Worm (Caenorhabditis elegans) whole organism, L4 larva: ENCODE results near the gene F26D2.10.
A peak's percentile ranks its signal among the peaks of the same experiment; 100 is the strongest.

Experiments used
- D1046.2 ChIP-seq: fragments of 200-800 bp; sonication (Bioruptor generic); IDR thresholded peaks from 2 replicates; pipeline ENCODE4 v1.3.6; 2022; ENCODE audit warnings: missing genetic modification characterization, missing compliant biosample characterization
- F26F4.8 ChIP-seq: fragments of 200-800 bp; sonication (Bioruptor generic); conservative IDR thresholded peaks from 2 replicates; pipeline ENCODE4 v1.3.6; 2022; ENCODE audit warnings: missing genetic modification characterization, missing compliant biosample characterization
- F49E8.2 ChIP-seq: sonication (generic microtip); optimal IDR thresholded peaks from 2 replicates; lab custom pipeline; 2016; ENCODE audit warnings: missing compliant biosample characterization, mild to moderate bottlenecking, missing genetic modification characterization, borderline replicate concordance
- T26A8.4 ChIP-seq: fragments of 200-800 bp; sonication (Bioruptor generic); IDR thresholded peaks from 2 replicates; pipeline ENCODE4 v1.3.6; 2022; ENCODE audit warnings: missing genetic modification characterization, missing compliant biosample characterization
- ZK546.5 ChIP-seq, 2 experiments: sonication (generic microtip); optimal IDR thresholded peaks; 2 replicates each; lab custom pipeline; 2017; ENCODE audit warnings: missing biosample characterization in 2 of 2, missing genetic modification characterization in 2 of 2
- aha-1 ChIP-seq: fragments of 150-350 bp; peaks from one replicate; lab custom pipeline; 2014; ENCODE audit warnings: missing biosample characterization, missing genetic modification characterization
- aly-2 ChIP-seq: sonication (generic microtip); optimal IDR thresholded peaks from 2 replicates; lab custom pipeline; 2018; ENCODE audit warnings: missing biosample characterization, missing genetic modification characterization
- ama-1 ChIP-seq: fragments of 150-350 bp; optimal IDR thresholded peaks from 2 replicates; lab custom pipeline; 2014; ENCODE audit warnings: inconsistent platforms, mixed read lengths
- arid-1 ChIP-seq: fragments of 200-800 bp; sonication (Bioruptor generic); conservative IDR thresholded peaks from 2 replicates; pipeline ENCODE4 v1.3.6; 2022; ENCODE audit warnings: missing genetic modification reagents, missing genetic modification characterization, missing compliant biosample characterization
- attf-4 ChIP-seq: sonication (generic microtip); optimal IDR thresholded peaks from 3 replicates; lab custom pipeline; 2017; ENCODE audit warnings: missing biosample characterization, missing genetic modification characterization
- ceh-20 ChIP-seq: fragments of 200-800 bp; sonication (Bioruptor generic); IDR thresholded peaks from 2 replicates; pipeline ENCODE4 v1.3.6; 2022; ENCODE audit warnings: missing genetic modification reagents, missing genetic modification characterization, missing compliant biosample characterization
- ceh-28 ChIP-seq: fragments of 150-350 bp; optimal IDR thresholded peaks from 2 replicates; lab custom pipeline; 2014; ENCODE audit warnings: missing biosample characterization, missing genetic modification reagents, missing genetic modification characterization
- ces-1 ChIP-seq: fragments of 150-350 bp; sonication (generic microtip); optimal IDR thresholded peaks from 4 replicates; lab custom pipeline; 2014; ENCODE audit warnings: missing biosample characterization, missing genetic modification reagents, missing genetic modification characterization
- cey-2 ChIP-seq: sonication (generic microtip); optimal IDR thresholded peaks from 3 replicates; lab custom pipeline; 2017; ENCODE audit warnings: missing genetic modification characterization, mild to moderate bottlenecking, missing compliant biosample characterization, antibody characterized with exemption, borderline replicate concordance; ENCODE audit not compliant: insufficient read depth
- daf-19 ChIP-seq: fragments of 200-800 bp; sonication (Bioruptor generic); conservative IDR thresholded peaks from 2 replicates; pipeline ENCODE4 v1.3.6; 2022; ENCODE audit warnings: missing genetic modification characterization, missing compliant biosample characterization
- dmd-6 ChIP-seq: fragments of 200-800 bp; sonication (Bioruptor generic); IDR thresholded peaks from 2 replicates; pipeline ENCODE4 v1.3.6; 2022; ENCODE audit warnings: missing genetic modification reagents, missing genetic modification characterization, missing compliant biosample characterization
- dmd-9 ChIP-seq: fragments of 200-800 bp; sonication (Bioruptor generic); IDR thresholded peaks from 2 replicates; pipeline ENCODE4 v1.3.6; 2022; ENCODE audit warnings: missing genetic modification reagents, missing genetic modification characterization, missing compliant biosample characterization
- egl-27 ChIP-seq: sonication (generic microtip); optimal IDR thresholded peaks from 3 replicates; lab custom pipeline; 2017; ENCODE audit warnings: missing biosample characterization, missing genetic modification reagents, missing genetic modification characterization
- egl-43 ChIP-seq: fragments of 200-800 bp; sonication (Bioruptor generic); IDR thresholded peaks from 2 replicates; pipeline ENCODE4 v1.3.6; 2022; ENCODE audit warnings: missing genetic modification reagents, missing genetic modification characterization, missing compliant biosample characterization
- fkh-10 ChIP-seq: fragments of 150-350 bp; optimal IDR thresholded peaks from 2 replicates; lab custom pipeline; 2014; ENCODE audit warnings: missing biosample characterization, missing genetic modification reagents, missing genetic modification characterization
- fos-1 ChIP-seq: fragments of 150-350 bp; optimal IDR thresholded peaks from 2 replicates; lab custom pipeline; 2014; ENCODE audit warnings: missing biosample characterization, missing genetic modification characterization
- hlh-11 ChIP-seq: fragments of 200-800 bp; sonication (Bioruptor generic); optimal IDR thresholded peaks from 2 replicates; lab custom pipeline; 2018; ENCODE audit warnings: mild to moderate bottlenecking, missing genetic modification characterization, missing compliant biosample characterization
- hlh-30 ChIP-seq: sonication (generic microtip); optimal IDR thresholded peaks from 2 replicates; lab custom pipeline; 2017; ENCODE audit warnings: antibody characterized with exemption, mild to moderate bottlenecking, missing genetic modification characterization, missing compliant biosample characterization; ENCODE audit not compliant: insufficient read depth
- lin-29 ChIP-seq: fragments of 200-800 bp; sonication (Bioruptor generic); IDR thresholded peaks from 2 replicates; pipeline ENCODE4 v1.3.6; 2022; ENCODE audit warnings: missing genetic modification reagents, missing genetic modification characterization, missing compliant biosample characterization
- lin-38 ChIP-seq: fragments of 200-800 bp; sonication (Bioruptor generic); IDR thresholded peaks from 2 replicates; pipeline ENCODE4 v1.3.6; 2022; ENCODE audit warnings: missing genetic modification reagents, missing genetic modification characterization, missing compliant biosample characterization
- lin-39 ChIP-seq: fragments of 150-350 bp; optimal IDR thresholded peaks from 2 replicates; lab custom pipeline; 2014; ENCODE audit warnings: missing biosample characterization, missing genetic modification reagents, missing genetic modification characterization
- lir-3 ChIP-seq: sonication (generic microtip); optimal IDR thresholded peaks from 2 replicates; lab custom pipeline; 2016; ENCODE audit warnings: mild to moderate bottlenecking, missing genetic modification characterization, missing compliant biosample characterization
- madf-5 ChIP-seq, 2 experiments: fragments of 200-800 bp; sonication (Bioruptor generic); IDR thresholded peaks; 2 replicates each; pipeline ENCODE4 v1.3.6; 2022; ENCODE audit warnings: missing compliant biosample characterization in 2 of 2, missing genetic modification characterization in 2 of 2
- mep-1 ChIP-seq: fragments of 150-350 bp; sonication (generic microtip); optimal IDR thresholded peaks from 3 replicates; lab custom pipeline; 2014; ENCODE audit warnings: missing biosample characterization, missing genetic modification characterization
- mxl-2 ChIP-seq: fragments of 200-800 bp; sonication (Bioruptor generic); conservative IDR thresholded peaks from 2 replicates; pipeline ENCODE4 v1.3.6; 2022; ENCODE audit warnings: missing genetic modification reagents, missing genetic modification characterization, missing compliant biosample characterization
- mxl-3 ChIP-seq: fragments of 200-800 bp; sonication (Bioruptor generic); optimal IDR thresholded peaks from 2 replicates; lab custom pipeline; 2018; ENCODE audit warnings: mild to moderate bottlenecking, missing genetic modification characterization, missing compliant biosample characterization
- nhr-102 ChIP-seq: sonication (generic microtip); optimal IDR thresholded peaks from 2 replicates; lab custom pipeline; 2016; ENCODE audit warnings: mild to moderate bottlenecking, missing genetic modification characterization, moderate library complexity, missing compliant biosample characterization
- nhr-11 ChIP-seq: fragments of 150-350 bp; optimal IDR thresholded peaks from 2 replicates; lab custom pipeline; 2014; ENCODE audit warnings: missing biosample characterization, missing genetic modification characterization
- nhr-25 ChIP-seq: sonication (generic microtip); optimal IDR thresholded peaks from 2 replicates; lab custom pipeline; 2017; ENCODE audit warnings: missing genetic modification characterization, mild to moderate bottlenecking, missing compliant biosample characterization, antibody characterized with exemption, moderate library complexity, borderline replicate concordance; ENCODE audit not compliant: insufficient read depth
- nhr-6 ChIP-seq: fragments of 150-350 bp; optimal IDR thresholded peaks from 2 replicates; lab custom pipeline; 2014; ENCODE audit warnings: missing biosample characterization, missing genetic modification characterization
- pha-4 ChIP-seq, 2 experiments: fragments of 150-350 bp in 1 of 2; fragments of 200-800 bp in 1 of 2; sonication (Bioruptor generic) in 1 of 2; IDR thresholded peaks in 1 of 2; optimal IDR thresholded peaks in 1 of 2; 2 replicates each; pipeline versions ENCODE4 v1.3.6 to Lab custom; 2014 to 2022; ENCODE audit warnings: missing genetic modification characterization in 2 of 2, missing genetic modification reagents in 2 of 2, missing biosample characterization in 1 of 2, missing compliant biosample characterization in 1 of 2
- sdz-12 ChIP-seq: fragments of 200-800 bp; sonication (Bioruptor generic); optimal IDR thresholded peaks from 2 replicates; lab custom pipeline; 2018; ENCODE audit warnings: mild to moderate bottlenecking, missing genetic modification characterization, missing compliant biosample characterization
- spr-3 ChIP-seq: fragments of 200-800 bp; sonication (Bioruptor generic); optimal IDR thresholded peaks from 2 replicates; lab custom pipeline; 2018; ENCODE audit warnings: mild to moderate bottlenecking, missing genetic modification characterization, missing compliant biosample characterization
- tag-97 ChIP-seq: fragments of 200-800 bp; sonication (Bioruptor generic); IDR thresholded peaks from 2 replicates; pipeline ENCODE4 v1.3.6; 2022; ENCODE audit warnings: missing genetic modification characterization, missing compliant biosample characterization
- unc-39 ChIP-seq: sonication (generic microtip); optimal IDR thresholded peaks from 2 replicates; lab custom pipeline; 2017; ENCODE audit warnings: missing biosample characterization, missing genetic modification characterization
- unc-62 ChIP-seq, 3 experiments: fragments of 150-350 bp in 1 of 3; sonication (generic microtip); optimal IDR thresholded peaks in 2 of 3; peaks in 1 of 3; 1 replicate in 1 of 3; 2 replicates in 2 of 3; lab custom pipeline; 2014 to 2017; ENCODE audit warnings: missing biosample characterization in 3 of 3, missing genetic modification characterization in 3 of 3, missing genetic modification reagents in 3 of 3, missing genotype in 1 of 3
- vab-7 ChIP-seq: fragments of 200-800 bp; sonication (Bioruptor generic); IDR thresholded peaks from 2 replicates; pipeline ENCODE4 v1.3.6; 2022; ENCODE audit warnings: missing genetic modification reagents, missing genetic modification characterization, missing compliant biosample characterization
- zfp-2 ChIP-seq: sonication (generic microtip); optimal IDR thresholded peaks from 2 replicates; lab custom pipeline; 2016; ENCODE audit warnings: mild to moderate bottlenecking, missing genetic modification characterization, missing compliant biosample characterization
- zfp-3 ChIP-seq: fragments of 200-800 bp; sonication (Bioruptor generic); conservative IDR thresholded peaks from 2 replicates; pipeline ENCODE4 v1.3.6; 2022; ENCODE audit warnings: missing genetic modification reagents, missing genetic modification characterization, missing compliant biosample characterization
- ztf-7 ChIP-seq: fragments of 150-350 bp; optimal IDR thresholded peaks from 2 replicates; lab custom pipeline; 2014; ENCODE audit warnings: missing biosample characterization, missing genetic modification characterization

F26D2.10 gene

ce11 chrV:16401519-16401918, 27.9 kb downstream of the F26D2.10 start, which contains the start of gene F13A7.14 (continued):
- TF ChIP-seq ceh-28 (tag; lab: Kevin White, UChicago) (no peak), pha-4 (GFP tag; IDR thresholded peaks at IDR 0.05; lab: Robert Waterston, UW) (no peak), pha-4 (tag; optimal IDR thresholded peaks at IDR 0.05; lab: Kevin White, UChicago) (no peak), attf-4 (tag; lab: Kevin White, UChicago) (no peak), D1046.2 (GFP tag; lab: Robert Waterston, UW) (no peak), spr-3 (peak; percentile 20), fkh-10 (GFP tag; lab: Kevin White, UChicago) (no peak), lin-29 (GFP tag; lab: Robert Waterston, UW) (no peak), lin-39 (tag; lab: Kevin White, UChicago) (no peak), F26F4.8 (GFP tag; lab: Robert Waterston, UW) (no peak), lir-3 (tag; lab: Kevin White, UChicago) (no peak), ZK546.5 (tag; optimal IDR thresholded peaks at IDR 0.05; lab: Kevin White, UChicago) (no peak), hlh-30 (no peak), ztf-7 (tag; lab: Kevin White, UChicago) (peak; percentile 42), nhr-6 (peak; percentile 14), ama-1 (lab: Kevin White, UChicago) (no peak), hlh-11 (tag; lab: Kevin White, UChicago) (no peak), egl-27 (tag; lab: Kevin White, UChicago) (no peak), lin-38 (GFP tag; lab: Robert Waterston, UW) (peak; percentile 73), cey-2 (tag; lab: Kevin White, UChicago) (no peak), nhr-102 (peak; percentile 77), zfp-2 (no peak), daf-19 (no peak), unc-39 (tag; lab: Kevin White, UChicago) (no peak), zfp-3 (GFP tag; lab: Robert Waterston, UW) (no peak), tag-97 (GFP tag; lab: Robert Waterston, UW) (peak; percentile 68; the same call in 1 of the 2 replicates), F49E8.2 (tag; lab: Kevin White, UChicago) (peak; percentile 19), ces-1 (GFP tag; lab: Kevin White, UChicago) (no peak), arid-1 (GFP tag; lab: Robert Waterston, UW) (no peak), sdz-12 (no peak)
- TF ChIP-seq, all 104 proteins: peak for 31

DNA sequence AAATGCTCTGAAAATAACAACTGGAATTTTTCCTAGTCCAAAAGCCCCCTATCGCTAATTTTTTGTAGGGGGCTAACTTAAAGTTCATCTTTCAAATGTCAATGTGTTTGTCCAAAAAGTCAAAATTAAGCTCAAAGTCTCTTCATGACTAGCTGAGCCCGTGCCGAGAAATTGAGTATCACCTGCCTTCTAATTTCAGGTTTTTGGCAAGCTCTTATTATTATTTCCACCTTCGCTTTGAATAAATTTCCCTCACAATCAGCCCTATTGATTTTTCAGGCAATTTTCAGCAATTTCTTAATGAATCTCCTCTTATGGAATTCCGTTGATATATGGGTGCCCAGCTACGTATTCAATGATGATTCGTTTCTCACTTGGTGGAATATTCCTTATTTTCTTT, 30.0 kb downstream of the F26D2.10 start, which contains the start of gene sre-36:
sre-36 (plus strand) TSS at position 301 of the 400 bp plus-strand sequence.
- TF ChIP-seq aly-2 (no peak), unc-62 (GFP tag; optimal IDR thresholded peaks at IDR 0.05 in 1 of 2; lab: Kevin White, UChicago) (peak in 1 of 2 experiments; percentile 52), unc-62 (tag; optimal IDR thresholded peaks at IDR 0.05; lab: Kevin White, UChicago) (no peak)

DNA sequence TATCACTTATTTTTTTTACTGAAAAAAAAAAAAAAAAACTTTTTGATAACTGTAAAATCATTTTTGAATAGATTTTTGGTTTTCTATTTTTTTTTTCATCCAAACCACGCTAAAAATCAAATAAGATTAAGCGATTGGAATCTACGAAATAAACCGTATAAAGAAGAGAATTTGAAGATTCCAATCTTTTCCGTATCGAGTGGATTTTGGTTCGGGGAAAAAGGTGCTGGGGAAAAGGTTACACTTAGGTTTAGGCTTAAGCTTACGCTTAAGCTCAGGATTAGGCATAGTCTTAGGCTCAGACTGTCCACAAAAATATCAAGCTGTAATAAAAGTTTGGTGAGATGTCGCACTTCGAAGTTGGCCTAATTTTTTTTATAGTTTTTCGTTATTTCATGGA, 33.7 kb downstream of the F26D2.10 start, which contains the start of gene F13A7.12:
F13A7.12 (plus strand) TSS at position 301 of the 400 bp plus-strand sequence.
- no peak for TF ChIP-seq mxl-3 (GFP tag; lab: Kevin White, UChicago)
- TF ChIP-seq nhr-25 (tag; lab: Kevin White, UChicago), result no peak
- TF ChIP-seq nhr-11 (tag; lab: Kevin White, UChicago), result no peak

DNA sequence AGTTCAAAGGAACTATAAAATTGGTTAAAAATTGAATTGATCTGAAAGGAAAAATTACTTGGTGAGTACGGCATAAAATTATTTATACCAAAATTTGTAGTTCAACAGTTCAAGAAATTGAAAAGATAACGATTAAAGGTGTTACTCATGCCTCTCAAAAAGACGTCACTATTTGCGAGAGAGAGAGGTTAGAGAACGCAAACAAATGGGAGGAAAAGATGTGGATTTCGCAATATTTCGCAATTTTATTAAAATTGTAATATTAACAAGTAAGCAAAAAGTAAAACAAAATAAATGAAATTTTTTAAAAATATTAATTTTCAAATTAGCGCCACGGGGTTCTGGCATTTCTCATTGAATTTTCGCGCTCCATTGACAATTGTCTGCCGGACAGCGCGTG, 34.3 kb downstream of the F26D2.10 start, which contains the start of gene F13A7.11:
F13A7.11 (minus strand) TSS at position 174 of the 400 bp plus-strand sequence.
- TF ChIP-seq pha-4 (GFP tag; IDR thresholded peaks at IDR 0.05; lab: Robert Waterston, UW) (no peak), pha-4 (tag; optimal IDR thresholded peaks at IDR 0.05; lab: Kevin White, UChicago) (no peak), mep-1 (no peak), aha-1 (tag; lab: Kevin White, UChicago) (peak; percentile 14), fos-1 (tag; lab: Kevin White, UChicago) (no peak), aly-2 (no peak), vab-7 (GFP tag; lab: Robert Waterston, UW) (no peak), ceh-20 (GFP tag; lab: Robert Waterston, UW) (0 out of 2 replicates have a peak, but pooled peaks have one; percentile 14), attf-4 (tag; lab: Kevin White, UChicago) (no peak), dmd-6 (GFP tag; lab: Robert Waterston, UW) (peak; percentile 83), ama-1 (lab: Kevin White, UChicago) (no peak), dmd-9 (GFP tag; lab: Robert Waterston, UW) (no peak), madf-5 (GFP tag; IDR thresholded peaks at IDR 0.05; lab: Robert Waterston, UW) (no peak), egl-43 (GFP tag; lab: Robert Waterston, UW) (no peak), mxl-2 (GFP tag; lab: Robert Waterston, UW) (no peak), fkh-10 (GFP tag; lab: Kevin White, UChicago) (no peak), F26F4.8 (GFP tag; lab: Robert Waterston, UW) (no peak), T26A8.4 (GFP tag; lab: Robert Waterston, UW) (no peak), hlh-11 (tag; lab: Kevin White, UChicago) (peak; percentile 49)
